Fruit fly (Drosophila melanogaster) whole organism, embryonic: ENCODE results near the gene CG43163.
A peak's percentile ranks its signal among the peaks of the same experiment; 100 is the strongest.

Source experiments
- Ada2b ChIP-seq: fragments of 200-800 bp; sonication (Bioruptor generic); IDR thresholded peaks from 2 replicates; pipeline ENCODE4 v1.3.6; 2022; ENCODE audit warnings: missing biosample characterization, missing genetic modification characterization
- Awh ChIP-seq: fragments of 200-800 bp; sonication (Bioruptor generic); IDR thresholded peaks from 2 replicates; pipeline ENCODE4, ENCODE4 v1.3.6; 2022; ENCODE audit warnings: missing biosample characterization, missing genetic modification characterization
- B-H2 ChIP-seq: fragments of 200-800 bp; sonication (Bioruptor generic); optimal IDR thresholded peaks from 2 replicates; lab custom pipeline; 2018; ENCODE audit warnings: missing biosample characterization, mild to moderate bottlenecking, missing genetic modification characterization
- CG10959 ChIP-seq: fragments of 200-800 bp; sonication (Bioruptor generic); IDR thresholded peaks from 2 replicates; pipeline ENCODE4 v1.3.6; 2022; ENCODE audit warnings: missing biosample characterization, missing genetic modification characterization
- CG11696 ChIP-seq: fragments of 200-800 bp; sonication (Bioruptor generic); IDR thresholded peaks from 2 replicates; pipeline ENCODE4 v1.3.6; 2022; ENCODE audit warnings: missing biosample characterization, missing genetic modification characterization
- CG12071 ChIP-seq: fragments of 200-800 bp; sonication (Bioruptor generic); optimal IDR thresholded peaks from 3 replicates; lab custom pipeline; 2018; ENCODE audit warnings: missing biosample characterization, mild to moderate bottlenecking, missing genetic modification characterization
- CG14710 ChIP-seq: fragments of 200-800 bp; sonication (Bioruptor generic); optimal IDR thresholded peaks from 3 replicates; lab custom pipeline; 2019; ENCODE audit warnings: missing biosample characterization, mild to moderate bottlenecking, missing genetic modification characterization, moderate library complexity
- CG15011 ChIP-seq: fragments of 200-800 bp; sonication (Bioruptor generic); optimal IDR thresholded peaks from 3 replicates; lab custom pipeline; 2018; ENCODE audit warnings: missing biosample characterization, mild to moderate bottlenecking, missing genetic modification characterization
- CG15601 ChIP-seq: fragments of 200-800 bp; sonication (Bioruptor generic); optimal IDR thresholded peaks from 3 replicates; lab custom pipeline; 2019; ENCODE audit warnings: missing biosample characterization, mild to moderate bottlenecking, missing genetic modification characterization, moderate library complexity
- CG17568 ChIP-seq: fragments of 200-800 bp; sonication (Bioruptor generic); optimal IDR thresholded peaks from 2 replicates; lab custom pipeline; 2018; ENCODE audit warnings: missing biosample characterization, mild to moderate bottlenecking, missing genetic modification characterization, moderate library complexity
- CG18599 ChIP-seq: fragments of 200-800 bp; sonication (Bioruptor generic); optimal IDR thresholded peaks from 3 replicates; lab custom pipeline; 2017; ENCODE audit warnings: missing biosample characterization, missing genetic modification characterization, mild to moderate bottlenecking, moderate library complexity, missing genetic modification reagents
- CG18764 ChIP-seq: fragments of 200-800 bp; sonication (Bioruptor generic); optimal IDR thresholded peaks from 3 replicates; lab custom pipeline; 2016; ENCODE audit warnings: missing biosample characterization, missing genetic modification characterization
- CG3407 ChIP-seq: fragments of 200-800 bp; sonication (Bioruptor generic); optimal IDR thresholded peaks from 2 replicates; lab custom pipeline; 2018; ENCODE audit warnings: missing biosample characterization, mild to moderate bottlenecking, missing genetic modification characterization
- CG4854 ChIP-seq: fragments of 200-800 bp; sonication (Bioruptor generic); optimal IDR thresholded peaks from 2 replicates; lab custom pipeline; 2016; ENCODE audit warnings: missing biosample characterization, missing genetic modification characterization, inconsistent platforms
- CG6254 ChIP-seq: fragments of 200-800 bp; sonication (Bioruptor generic); optimal IDR thresholded peaks from 3 replicates; lab custom pipeline; 2017; ENCODE audit warnings: mild to moderate bottlenecking, missing biosample characterization, missing genetic modification reagents, missing genetic modification characterization
- CG6689 ChIP-seq: fragments of 200-800 bp; sonication (Bioruptor generic); IDR thresholded peaks from 2 replicates; pipeline ENCODE4 v1.3.6; 2022; ENCODE audit warnings: missing biosample characterization, missing genetic modification characterization
- CG7786 ChIP-seq: fragments of 200-800 bp; sonication (Bioruptor generic); optimal IDR thresholded peaks from 2 replicates; lab custom pipeline; 2016; ENCODE audit warnings: missing biosample characterization, missing genetic modification characterization
- CG9609 ChIP-seq: fragments of 200-800 bp; sonication (Bioruptor generic); optimal IDR thresholded peaks from 3 replicates; lab custom pipeline; 2016; ENCODE audit warnings: missing biosample characterization, missing genetic modification characterization
- Gsc ChIP-seq: fragments of 200-800 bp; sonication (Bioruptor generic); IDR thresholded peaks from 2 replicates; pipeline ENCODE4 v1.3.6; 2022; ENCODE audit warnings: missing biosample characterization, missing genetic modification characterization
- HHEX ChIP-seq: fragments of 200-800 bp; sonication (Bioruptor generic); optimal IDR thresholded peaks from 3 replicates; lab custom pipeline; 2017; ENCODE audit warnings: missing biosample characterization, mild to moderate bottlenecking, missing genetic modification characterization, missing genetic modification reagents
- HLH3B ChIP-seq: fragments of 200-800 bp; sonication (Bioruptor generic); IDR thresholded peaks from 2 replicates; pipeline ENCODE4 v1.3.6; 2022; ENCODE audit warnings: missing biosample characterization, missing genetic modification characterization
- HmgZ ChIP-seq: fragments of 200-800 bp; sonication (Bioruptor generic); optimal IDR thresholded peaks from 2 replicates; lab custom pipeline; 2018; ENCODE audit warnings: missing biosample characterization, mild to moderate bottlenecking, missing genetic modification characterization
- MBD-R2 ChIP-seq: fragments of 200-800 bp; sonication (Bioruptor generic); IDR thresholded peaks from 2 replicates; pipeline ENCODE4 v1.3.6; 2022; ENCODE audit warnings: missing biosample characterization, missing genetic modification characterization
- MESR4 ChIP-seq: fragments of 200-800 bp; sonication (Bioruptor generic); optimal IDR thresholded peaks from 2 replicates; lab custom pipeline; 2018; ENCODE audit warnings: missing biosample characterization, mild to moderate bottlenecking, missing genetic modification characterization, moderate library complexity
- Mad ChIP-seq: fragments of 200-800 bp; sonication (Bioruptor generic); optimal IDR thresholded peaks from 2 replicates; lab custom pipeline; 2016; ENCODE audit warnings: missing biosample characterization, missing genetic modification characterization
- Nf-YC ChIP-seq: fragments of 200-800 bp; optimal IDR thresholded peaks from 3 replicates; lab custom pipeline; 2019; ENCODE audit warnings: missing biosample characterization, mild to moderate bottlenecking, missing genetic modification characterization, moderate library complexity
- Rx ChIP-seq: fragments of 200-800 bp; sonication (Bioruptor generic); IDR thresholded peaks from 2 replicates; pipeline ENCODE4 v1.3.6; 2022; ENCODE audit warnings: missing biosample characterization, missing genetic modification characterization
- Usf ChIP-seq: fragments of 200-800 bp; sonication (Bioruptor generic); optimal IDR thresholded peaks from 2 replicates; lab custom pipeline; 2017; ENCODE audit warnings: missing genotype, missing biosample characterization, missing genetic modification characterization
- Xrp1 ChIP-seq: fragments of 200-800 bp; sonication (Bioruptor generic); IDR thresholded peaks from 2 replicates; pipeline ENCODE4 v1.3.6; 2022; ENCODE audit warnings: missing biosample characterization, missing genetic modification characterization
- YL-1 ChIP-seq: fragments of 200-800 bp; sonication (Bioruptor generic); optimal IDR thresholded peaks from 3 replicates; lab custom pipeline; 2017; ENCODE audit warnings: missing biosample characterization, mild to moderate bottlenecking, missing genetic modification characterization
- ab ChIP-seq: fragments of 200-800 bp; sonication (Bioruptor generic); optimal IDR thresholded peaks from 2 replicates; lab custom pipeline; 2016; ENCODE audit warnings: missing biosample characterization, missing genetic modification characterization
- al ChIP-seq: fragments of 200-800 bp; sonication (Bioruptor generic); IDR thresholded peaks from 2 replicates; pipeline ENCODE4 v1.3.6; 2022; ENCODE audit warnings: missing biosample characterization, missing genetic modification characterization
- ap ChIP-seq: fragments of 200-800 bp; sonication (Bioruptor generic); IDR thresholded peaks from 2 replicates; pipeline ENCODE4 v1.3.6; 2022; ENCODE audit warnings: missing biosample characterization, missing genetic modification characterization
- ara ChIP-seq: fragments of 200-800 bp; sonication (Bioruptor generic); IDR thresholded peaks from 2 replicates; pipeline ENCODE4 v1.3.6; 2022; ENCODE audit warnings: missing biosample characterization, missing genetic modification characterization
- bbx ChIP-seq: fragments of 200-800 bp; sonication (Bioruptor generic); IDR thresholded peaks from 2 replicates; pipeline ENCODE4 v1.3.6; 2022; ENCODE audit warnings: missing biosample characterization, missing genetic modification characterization; ENCODE audit not compliant: partially characterized antibody
- dmrt11E ChIP-seq: fragments of 200-800 bp; sonication (Bioruptor generic); optimal IDR thresholded peaks from 3 replicates; lab custom pipeline; 2018; ENCODE audit warnings: missing biosample characterization, mild to moderate bottlenecking, missing genetic modification characterization, moderate library complexity
- fd96Cb ChIP-seq: fragments of 200-800 bp; sonication (Bioruptor generic); optimal IDR thresholded peaks from 2 replicates; lab custom pipeline; 2018; ENCODE audit warnings: missing biosample characterization, mild to moderate bottlenecking, missing genetic modification characterization, moderate library complexity
- gfzf ChIP-seq: fragments of 200-800 bp; sonication (Bioruptor generic); optimal IDR thresholded peaks from 2 replicates; lab custom pipeline; 2016; ENCODE audit warnings: missing biosample characterization, mild to moderate bottlenecking, missing genetic modification characterization, moderate library complexity
- inv ChIP-seq: fragments of 200-800 bp; sonication (Bioruptor generic); IDR thresholded peaks from 2 replicates; pipeline ENCODE4 v1.3.6; 2022; ENCODE audit warnings: missing biosample characterization, missing genetic modification characterization; ENCODE audit not compliant: partially characterized antibody
- ken ChIP-seq: fragments of 200-800 bp; sonication (Bioruptor generic); IDR thresholded peaks from 3 replicates; pipeline ENCODE4 v1.3.6; 2022; ENCODE audit warnings: missing biosample characterization, missing genetic modification characterization
- lmd ChIP-seq: fragments of 200-800 bp; sonication (Bioruptor generic); IDR thresholded peaks from 2 replicates; pipeline ENCODE4 v1.3.6; 2022; ENCODE audit warnings: missing biosample characterization, missing genetic modification characterization
- pho ChIP-seq: fragments of 200-800 bp; sonication (Bioruptor generic); optimal IDR thresholded peaks from 2 replicates; lab custom pipeline; 2016; ENCODE audit warnings: missing biosample characterization, missing genetic modification characterization
- phol ChIP-seq: fragments of 200-800 bp; sonication (Bioruptor generic); optimal IDR thresholded peaks from 3 replicates; lab custom pipeline; 2018; ENCODE audit warnings: missing biosample characterization, mild to moderate bottlenecking, missing genetic modification characterization, moderate library complexity
- ranshi ChIP-seq: fragments of 200-800 bp; sonication (Bioruptor generic); IDR thresholded peaks from 2 replicates; pipeline ENCODE4 v1.3.6; 2022; ENCODE audit warnings: missing biosample characterization, missing genetic modification characterization
- sima ChIP-seq: fragments of 200-800 bp; sonication (Bioruptor generic); optimal IDR thresholded peaks from 2 replicates; lab custom pipeline; 2016; ENCODE audit warnings: missing biosample characterization, missing genetic modification characterization
- slbo ChIP-seq: fragments of 200-800 bp; sonication (Bioruptor generic); IDR thresholded peaks from 2 replicates; pipeline ENCODE4 v1.3.6; 2022; ENCODE audit warnings: missing biosample characterization, missing genetic modification characterization
- so ChIP-seq: fragments of 200-800 bp; sonication (Bioruptor generic); IDR thresholded peaks from 3 replicates; pipeline ENCODE4 v1.3.6; 2022; ENCODE audit warnings: missing biosample characterization, missing genetic modification characterization
- sqz ChIP-seq: fragments of 200-800 bp; sonication (Bioruptor generic); optimal IDR thresholded peaks from 3 replicates; lab custom pipeline; 2018; ENCODE audit warnings: missing biosample characterization, mild to moderate bottlenecking, missing genetic modification characterization
- tll ChIP-seq, 2 experiments: fragments of 200-800 bp in 1 of 2; fragments of >200 bp in 1 of 2; sonication (Bioruptor generic) in 1 of 2; optimal IDR thresholded peaks; 2 replicates each; lab custom pipeline; 2017 to 2019; ENCODE audit warnings: missing biosample characterization in 2 of 2, missing genetic modification characterization in 2 of 2, mild to moderate bottlenecking in 1 of 2, moderate library complexity in 1 of 2
- unpg ChIP-seq: fragments of 200-800 bp; sonication (Bioruptor generic); optimal IDR thresholded peaks from 3 replicates; lab custom pipeline; 2018; ENCODE audit warnings: missing biosample characterization, mild to moderate bottlenecking, missing genetic modification characterization, moderate library complexity
- zf30C ChIP-seq: fragments of 200-800 bp; sonication (Bioruptor generic); optimal IDR thresholded peaks from 3 replicates; lab custom pipeline; 2018; ENCODE audit warnings: missing biosample characterization, mild to moderate bottlenecking, missing genetic modification characterization

CG43163 gene

dm6 chr3L:8449202-8449799 lies 57.6 kb downstream of the CG43163 start, which contains the start of gene CG6983 (continued):
- TF ChIP-seq Xrp1 (GFP tag; lab: Robert Waterston, UW), result no peak; the same call in 1 of the 2 replicates
- TF ChIP-seq CG10959 (GFP tag; lab: Robert Waterston, UW), result no peak
- TF ChIP-seq YL-1 (GFP tag; lab: Kevin White, UChicago), result no peak
- no peak for TF ChIP-seq fd96Cb (tag; lab: Kevin White, UChicago)
- TF ChIP-seq ranshi (GFP tag; lab: Robert Waterston, UW), result no peak
- no peak for TF ChIP-seq CG6254 (GFP tag; lab: Kevin White, UChicago)
- TF ChIP-seq Gsc, result no peak
- TF ChIP-seq Ada2b (GFP tag; lab: Robert Waterston, UW), result no peak
- TF ChIP-seq Mad (GFP tag; lab: Kevin White, UChicago), result no peak
- no peak for TF ChIP-seq ab (GFP tag; lab: Kevin White, UChicago)
- no peak for TF ChIP-seq dmrt11E
- no peak for TF ChIP-seq HHEX (GFP tag; lab: Kevin White, UChicago)
- TF ChIP-seq CG18764 (GFP tag; lab: Kevin White, UChicago), result no peak
- TF ChIP-seq CG12071 (GFP tag; lab: Kevin White, UChicago), result no peak
- no peak for TF ChIP-seq HLH3B
- no peak for TF ChIP-seq CG18599 (GFP tag; lab: Kevin White, UChicago)
- no peak for TF ChIP-seq CG7786 (GFP tag; lab: Kevin White, UChicago)
- no peak for TF ChIP-seq CG15011
- TF ChIP-seq CG9609, result no peak
- peak; percentile 31 for TF ChIP-seq MBD-R2 (GFP tag; lab: Robert Waterston, UW)
- no peak for TF ChIP-seq Rx (GFP tag; lab: Robert Waterston, UW)
- peak; percentile 76 for TF ChIP-seq inv (GFP tag; lab: Robert Waterston, UW)
- TF ChIP-seq CG15601 (tag; lab: Kevin White, UChicago), result no peak
- no peak for TF ChIP-seq zf30C (GFP tag; lab: Kevin White, UChicago)
- no peak for TF ChIP-seq unpg (GFP tag; lab: Kevin White, UChicago)
- TF ChIP-seq CG17568 (GFP tag; lab: Kevin White, UChicago), result peak; percentile 20
- TF ChIP-seq CG11696 (GFP tag; lab: Robert Waterston, UW), result no peak
- TF ChIP-seq phol (tag; lab: Kevin White, UChicago), result no peak
- no peak for TF ChIP-seq CG14710
- TF ChIP-seq so (GFP tag; lab: Robert Waterston, UW), result no peak
- TF ChIP-seq pho (GFP tag; lab: Kevin White, UChicago), result no peak
- TF ChIP-seq HmgZ, result no peak
- TF ChIP-seq MESR4 (GFP tag; lab: Kevin White, UChicago), result peak; percentile 56
- peak; percentile 83 for TF ChIP-seq bbx (GFP tag; lab: Robert Waterston, UW)
- no peak for TF ChIP-seq ara (GFP tag; lab: Robert Waterston, UW)
- no peak for TF ChIP-seq Usf (GFP tag; lab: Kevin White, UChicago)
- no peak for TF ChIP-seq ap (GFP tag; lab: Robert Waterston, UW)
- no peak for TF ChIP-seq sqz (GFP tag; lab: Kevin White, UChicago)
- TF ChIP-seq CG4854, result no peak
- peak; percentile 35 for TF ChIP-seq B-H2 (GFP tag; lab: Kevin White, UChicago)
- TF ChIP-seq slbo (GFP tag; lab: Robert Waterston, UW), result peak; percentile 5; the same call in 1 of the 2 replicates
- TF ChIP-seq Nf-YC (tag; lab: Kevin White, UChicago), result no peak
- TF ChIP-seq Awh (GFP tag; lab: Robert Waterston, UW), result no peak
- no peak for TF ChIP-seq CG6689 (GFP tag; lab: Robert Waterston, UW)
- TF ChIP-seq CG3407 (GFP tag; lab: Kevin White, UChicago), result no peak
- no peak for TF ChIP-seq ken (GFP tag; lab: Robert Waterston, UW)
- TF ChIP-seq al (GFP tag; lab: Robert Waterston, UW), result no peak
- TF ChIP-seq gfzf (GFP tag; lab: Kevin White, UChicago), result no peak
- no peak for TF ChIP-seq tll (GFP tag; optimal IDR thresholded peaks at IDR 0.05; lab: Kevin White, UChicago)
- no peak for TF ChIP-seq lmd (GFP tag; lab: Robert Waterston, UW)
- no peak for TF ChIP-seq sima (GFP tag; lab: Kevin White, UChicago)
